Fruit fly (Drosophila melanogaster): Measurements from ENCODE around the gene CG13014.
A peak's percentile ranks its signal among the peaks of the same experiment; 100 is the strongest.

Gene CG13014

DNA sequence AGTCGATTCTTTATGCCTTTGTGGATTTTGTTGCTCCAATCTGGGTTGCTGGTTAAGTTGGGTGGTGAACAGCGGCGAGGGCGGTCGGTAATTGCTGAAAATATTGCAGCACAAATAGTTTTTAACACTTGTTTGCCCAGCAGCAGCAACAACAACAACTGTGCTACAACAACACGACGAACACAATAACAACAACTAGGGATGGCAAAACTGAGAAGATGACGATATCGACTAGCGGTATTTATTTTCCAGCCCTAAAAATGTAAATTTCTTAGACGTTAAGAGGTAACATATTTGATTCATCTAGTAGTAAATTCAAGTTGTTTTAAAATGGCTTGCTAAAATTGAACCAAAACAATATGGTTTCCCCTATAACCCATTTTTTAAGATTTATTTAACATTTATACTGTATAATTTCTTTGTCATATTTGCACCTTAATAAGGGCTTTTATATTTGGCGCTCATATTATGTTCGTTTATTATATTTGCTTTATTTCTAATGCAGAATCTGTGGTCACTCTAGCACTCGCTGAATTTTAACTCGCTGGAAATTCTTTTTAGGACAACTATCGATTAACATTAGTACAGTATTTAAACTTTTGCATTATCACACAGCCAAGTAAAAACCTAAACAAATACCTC lies 10.8 kb downstream of the CG13014 start (continued):
- TF ChIP-seq CG17612 (GFP tag; IDR thresholded peaks at IDR 0.05), result no peak
- TF ChIP-seq gfzf (GFP tag; optimal IDR thresholded peaks at IDR 0.05), result peak; percentile 56
- peak in 1 of 2 experiments; percentile 23 for TF ChIP-seq Pdp1 (GFP tag; optimal IDR thresholded peaks at IDR 0.05)
- TF ChIP-seq Ets65A (GFP tag), result peak; percentile 36
- peak; percentile 39; the same call in 1 of the 3 replicates for TF ChIP-seq Opbp (GFP tag; IDR thresholded peaks at IDR 0.05; ENCODE audit: partially characterized antibody)
- no peak for TF ChIP-seq gcm (GFP tag; optimal IDR thresholded peaks at IDR 0.05)
- no peak for TF ChIP-seq chm (GFP tag; IDR thresholded peaks at IDR 0.05)
- TF ChIP-seq CG6854 (GFP tag; optimal IDR thresholded peaks at IDR 0.05), result no peak
- TF ChIP-seq CG17361 (GFP tag; IDR thresholded peaks at IDR 0.05), result peak; percentile 53; the same call in 1 of the 3 replicates
- TF ChIP-seq schlank (tag; optimal IDR thresholded peaks at IDR 0.05), result peak; percentile 5
- no peak for TF ChIP-seq pnt (GFP tag; optimal IDR thresholded peaks at IDR 0.05)
- TF ChIP-seq CG13424 (tag; optimal IDR thresholded peaks at IDR 0.05), result peak; percentile 2
- peak; percentile 62 for TF ChIP-seq Dp (GFP tag; optimal IDR thresholded peaks at IDR 0.05)
- TF ChIP-seq exex (tag; optimal IDR thresholded peaks at IDR 0.05), result no peak
- TF ChIP-seq dpn (GFP tag; optimal IDR thresholded peaks at IDR 0.05), result peak in 1 of 2 experiments; percentile 1
- no peak for TF ChIP-seq danr (GFP tag; IDR thresholded peaks at IDR 0.05)
- peak; percentile 5; the same call in 1 of the 2 replicates for TF ChIP-seq amos (GFP tag; IDR thresholded peaks at IDR 0.05; ENCODE audit: partially characterized antibody)
- no peak for TF ChIP-seq ftz-f1 (GFP tag; optimal IDR thresholded peaks at IDR 0.05)
- TF ChIP-seq trem (tag; optimal IDR thresholded peaks at IDR 0.05), result peak; percentile 27
- TF ChIP-seq Atf6 (GFP tag; IDR thresholded peaks at IDR 0.05), result no peak
- TF ChIP-seq CG3838 (GFP tag; optimal IDR thresholded peaks at IDR 0.05), result no peak
- TF ChIP-seq lola (GFP tag; optimal IDR thresholded peaks at IDR 0.05), result peak in 1 of 3 experiments; percentile 14
- TF ChIP-seq Hmr (GFP tag; optimal IDR thresholded peaks at IDR 0.05), result no peak
- TF ChIP-seq onecut (GFP tag; IDR thresholded peaks at IDR 0.05), result no peak
- no peak for TF ChIP-seq CG4854 (GFP tag; optimal IDR thresholded peaks at IDR 0.05)
- TF ChIP-seq CG14014 (GFP tag; IDR thresholded peaks at IDR 0.05), result no peak
- no peak for TF ChIP-seq Bdp1 (GFP tag; optimal IDR thresholded peaks at IDR 0.05)
- peak; percentile 4 for TF ChIP-seq az2 (GFP tag; optimal IDR thresholded peaks at IDR 0.05)
- TF ChIP-seq CG12391 (tag; optimal IDR thresholded peaks at IDR 0.05), result peak; percentile 43
- TF ChIP-seq CG10565 (GFP tag; optimal IDR thresholded peaks at IDR 0.05), result no peak
- TF ChIP-seq Med (GFP tag), result peak; percentile 65
- TF ChIP-seq E2f2 (GFP tag; IDR thresholded peaks at IDR 0.05), result peak; percentile 75
- no peak for TF ChIP-seq her (GFP tag; optimal IDR thresholded peaks at IDR 0.05)
- no peak for TF ChIP-seq CG1233 (GFP tag; optimal IDR thresholded peaks at IDR 0.05)
- TF ChIP-seq Dip3 (GFP tag; optimal IDR thresholded peaks at IDR 0.05), result no peak
- peak; percentile 42 for TF ChIP-seq CG9797 (GFP tag; optimal IDR thresholded peaks at IDR 0.05)
- peak; percentile 99 for TF ChIP-seq CG4360 (GFP tag; IDR thresholded peaks at IDR 0.05)
- TF ChIP-seq Adf1 (GFP tag; IDR thresholded peaks at IDR 0.05), result no peak
- no peak for TF ChIP-seq sim (GFP tag; IDR thresholded peaks at IDR 0.05)
- no peak for TF ChIP-seq H15 (GFP tag; IDR thresholded peaks at IDR 0.05)
- peak; percentile 100 for TF ChIP-seq CG12155 (GFP tag; optimal IDR thresholded peaks at IDR 0.05)
- TF ChIP-seq CG18476 (GFP tag; optimal IDR thresholded peaks at IDR 0.05), result no peak
- peak; percentile 9 for TF ChIP-seq CG7987 (GFP tag; optimal IDR thresholded peaks at IDR 0.05)
- TF ChIP-seq Dref (GFP tag; IDR thresholded peaks at IDR 0.05), result peak; percentile 32; the same call in 1 of the 2 replicates
- no peak for TF ChIP-seq NfI (GFP tag; optimal IDR thresholded peaks at IDR 0.05)
- TF ChIP-seq CG2712 (tag; optimal IDR thresholded peaks at IDR 0.05), result peak; percentile 3
- peak; percentile 42 for TF ChIP-seq Sry-δ (GFP tag; optimal IDR thresholded peaks at IDR 0.05)
- peak; percentile 36; the same call in 1 of the 2 replicates for TF ChIP-seq CG31441 (GFP tag; IDR thresholded peaks at IDR 0.05)

Measured in whole organism, embryonic.